Fruit fly (Drosophila melanogaster) whole organism: ENCODE results near the gene Rab1.

Experiments used
- CG8478 ChIP-seq: fragments of >200 bp; optimal IDR thresholded peaks from 2 replicates; lab custom pipeline; 2018; ENCODE audit warnings: inconsistent platforms
- Dll ChIP-seq: fragments of >200 bp; optimal IDR thresholded peaks from 2 replicates; lab custom pipeline; 2017
- EcR ChIP-seq, 2 experiments: fragments of >200 bp; optimal IDR thresholded peaks; 2 replicates each; lab custom pipeline; 2017; ENCODE audit warnings: missing biosample characterization in 2 of 2, missing genetic modification characterization in 2 of 2, missing genetic modification reagents in 2 of 2
- pan ChIP-seq: fragments of >200 bp; optimal IDR thresholded peaks from 2 replicates; lab custom pipeline; 2017
- psq ChIP-seq: fragments of >200 bp; optimal IDR thresholded peaks from 2 replicates; lab custom pipeline; 2017
- usp ChIP-seq: fragments of >200 bp; optimal IDR thresholded peaks from 2 replicates; lab custom pipeline; 2017; ENCODE audit warnings: missing biosample characterization, missing genetic modification characterization, mixed read lengths

Rab1 gene

dm6 chr3R:21242318-21242717, 26.5 kb downstream of the Rab1 start, which contains the start of gene CG5892:
TSS of gene CG5892 (plus strand) at chr3R:21242618.
- no peak for TF ChIP-seq EcR (GFP tag; optimal IDR thresholded peaks at IDR 0.05; lab: Kevin White, UChicago)

dm6 chr3R:21241332-21241731, 27.5 kb downstream of the Rab1 start:
- TF ChIP-seq Dll (lab: Kevin White, UChicago) (no peak), psq (lab: Kevin White, UChicago) (no peak), CG8478 (lab: Kevin White, UChicago) (no peak), EcR (GFP tag; optimal IDR thresholded peaks at IDR 0.05; lab: Kevin White, UChicago) (no peak), usp (GFP tag; lab: Kevin White, UChicago) (no peak), pan (lab: Kevin White, UChicago) (no peak)

dm6 chr3R:21237099-21237498, 31.8 kb downstream of the Rab1 start, which contains the start of gene e:
TSS of gene e (minus strand) at chr3R:21237177.
- TF ChIP-seq psq (lab: Kevin White, UChicago) (no peak), usp (GFP tag; lab: Kevin White, UChicago) (no peak), CG8478 (lab: Kevin White, UChicago) (no peak), pan (lab: Kevin White, UChicago) (no peak), Dll (lab: Kevin White, UChicago) (no peak), EcR (GFP tag; optimal IDR thresholded peaks at IDR 0.05; lab: Kevin White, UChicago) (no peak)

dm6 chr3R:21224230-21224629, 44.6 kb downstream of the Rab1 start:
- no peak for TF ChIP-seq usp (GFP tag; lab: Kevin White, UChicago)
- no peak for TF ChIP-seq pan (lab: Kevin White, UChicago)

dm6 chr3R:21223453-21224057, 45.3 kb downstream of the Rab1 start, which contains the start of the genes CG3337 and Nelf-A:
TSS of gene CG3337 (minus strand) at chr3R:21223584.
TSS of gene Nelf-A (plus strand) at chr3R:21223704.
- TF ChIP-seq psq (lab: Kevin White, UChicago) (no peak), CG8478 (lab: Kevin White, UChicago) (no peak), EcR (GFP tag; optimal IDR thresholded peaks at IDR 0.05; lab: Kevin White, UChicago) (no peak), Dll (lab: Kevin White, UChicago) (no peak), usp (GFP tag; lab: Kevin White, UChicago) (no peak), pan (lab: Kevin White, UChicago) (no peak)

- TF ChIP-seq EcR (GFP tag; optimal IDR thresholded peaks at IDR 0.05; lab: Kevin White, UChicago) = no peak
These were observed 50.1 kb downstream of the Rab1 start, which contains the start of the genes Smyd5 and Oga for dm6 chr3R:21218733-21219165. TSS of gene Smyd5 (minus strand) at chr3R:21218791. TSS of gene Oga (plus strand) at chr3R:21219077.
